Worm (Caenorhabditis elegans) whole organism, late embryonic: ENCODE measurements around the gene Y62E10A.20.

Source experiments
- C38D4.7 ChIP-seq: fragments of 200-800 bp; sonication (Bioruptor generic); optimal IDR thresholded peaks from 2 replicates; lab custom pipeline; 2018; ENCODE audit warnings: mild to moderate bottlenecking, missing genetic modification characterization, moderate library complexity, missing compliant biosample characterization
- F13H6.1 ChIP-seq: sonication (generic microtip); optimal IDR thresholded peaks from 2 replicates; lab custom pipeline; 2016; ENCODE audit warnings: missing genetic modification characterization, missing compliant biosample characterization
- K02D7.2 ChIP-seq: sonication (generic microtip); optimal IDR thresholded peaks from 2 replicates; lab custom pipeline; 2017; ENCODE audit warnings: mild to moderate bottlenecking, missing genetic modification characterization, missing compliant biosample characterization
- K09A11.1 ChIP-seq: sonication (generic microtip); optimal IDR thresholded peaks from 2 replicates; lab custom pipeline; 2017; ENCODE audit warnings: antibody characterized with exemption, mild to moderate bottlenecking, missing genetic modification characterization, missing compliant biosample characterization; ENCODE audit not compliant: insufficient read depth
- T23F11.4 ChIP-seq: fragments of 200-800 bp; sonication (Bioruptor generic); optimal IDR thresholded peaks from 2 replicates; lab custom pipeline; 2018; ENCODE audit warnings: mild to moderate bottlenecking, missing genetic modification characterization, missing compliant biosample characterization
- Y22D7AL.16 ChIP-seq: sonication (generic microtip); optimal IDR thresholded peaks from 2 replicates; lab custom pipeline; 2016; ENCODE audit warnings: missing genetic modification characterization, missing compliant biosample characterization
- ahr-1 ChIP-seq: sonication (generic microtip); optimal IDR thresholded peaks from 2 replicates; lab custom pipeline; 2016; ENCODE audit warnings: missing genetic modification characterization, missing compliant biosample characterization
- ama-1 ChIP-seq: fragments of 150-350 bp; optimal IDR thresholded peaks from 2 replicates; lab custom pipeline; 2014
- ceh-14 ChIP-seq: sonication (generic microtip); optimal IDR thresholded peaks from 2 replicates; lab custom pipeline; 2016; ENCODE audit warnings: missing genotype, missing genetic modification characterization, missing compliant biosample characterization
- ceh-18 ChIP-seq: sonication (generic microtip); optimal IDR thresholded peaks from 2 replicates; lab custom pipeline; 2016; ENCODE audit warnings: missing genetic modification characterization, missing compliant biosample characterization
- ceh-19 ChIP-seq: fragments of 200-800 bp; sonication (Bioruptor generic); optimal IDR thresholded peaks from 2 replicates; lab custom pipeline; 2018; ENCODE audit warnings: mild to moderate bottlenecking, missing genetic modification characterization, missing compliant biosample characterization
- ceh-2 ChIP-seq: sonication (generic microtip); optimal IDR thresholded peaks from 2 replicates; lab custom pipeline; 2016; ENCODE audit warnings: missing genotype, missing genetic modification characterization, missing compliant biosample characterization
- ceh-24 ChIP-seq: sonication (generic microtip); optimal IDR thresholded peaks from 2 replicates; lab custom pipeline; 2016; ENCODE audit warnings: mild to moderate bottlenecking, missing genetic modification characterization, missing compliant biosample characterization
- ceh-30 ChIP-seq: fragments of 150-350 bp; optimal IDR thresholded peaks from 2 replicates; lab custom pipeline; 2014; ENCODE audit warnings: missing biosample characterization, missing genetic modification characterization
- ceh-31 ChIP-seq: sonication (generic microtip); optimal IDR thresholded peaks from 2 replicates; lab custom pipeline; 2016; ENCODE audit warnings: missing genetic modification characterization, missing compliant biosample characterization
- ceh-48 ChIP-seq: sonication (generic microtip); optimal IDR thresholded peaks from 2 replicates; lab custom pipeline; 2016; ENCODE audit warnings: missing genetic modification characterization, inconsistent platforms, missing compliant biosample characterization
- ceh-6 ChIP-seq: fragments of 200-800 bp; sonication (Bioruptor generic); optimal IDR thresholded peaks from 2 replicates; lab custom pipeline; 2018; ENCODE audit warnings: mild to moderate bottlenecking, missing genetic modification characterization, missing compliant biosample characterization
- ceh-9 ChIP-seq: sonication (generic microtip); optimal IDR thresholded peaks from 2 replicates; lab custom pipeline; 2016; ENCODE audit warnings: mild to moderate bottlenecking, missing genetic modification characterization, inconsistent platforms, missing compliant biosample characterization
- che-1 ChIP-seq: sonication (generic microtip); optimal IDR thresholded peaks from 2 replicates; lab custom pipeline; 2016; ENCODE audit warnings: mild to moderate bottlenecking, missing genetic modification characterization, missing compliant biosample characterization
- dmd-4 ChIP-seq: sonication (generic microtip); optimal IDR thresholded peaks from 2 replicates; lab custom pipeline; 2016; ENCODE audit warnings: borderline replicate concordance, missing genetic modification characterization, missing compliant biosample characterization
- dve-1 ChIP-seq: sonication (generic microtip); optimal IDR thresholded peaks from 2 replicates; lab custom pipeline; 2017; ENCODE audit warnings: antibody characterized with exemption, mild to moderate bottlenecking, missing genetic modification characterization, missing compliant biosample characterization
- elt-2 ChIP-seq: sonication (generic microtip); optimal IDR thresholded peaks from 2 replicates; lab custom pipeline; 2016; ENCODE audit warnings: missing genetic modification reagents, missing genetic modification characterization, missing compliant biosample characterization
- elt-4 ChIP-seq: sonication (generic microtip); optimal IDR thresholded peaks from 2 replicates; lab custom pipeline; 2016; ENCODE audit warnings: missing genetic modification characterization, missing compliant biosample characterization
- eyg-1 ChIP-seq: sonication (generic microtip); optimal IDR thresholded peaks from 2 replicates; lab custom pipeline; 2016; ENCODE audit warnings: missing genotype, missing genetic modification characterization, missing compliant biosample characterization
- fkh-10 ChIP-seq: fragments of 150-350 bp; optimal IDR thresholded peaks from 2 replicates; lab custom pipeline; 2014; ENCODE audit warnings: missing biosample characterization, missing genetic modification reagents, missing genetic modification characterization
- gmeb-2 ChIP-seq: sonication (generic microtip); optimal IDR thresholded peaks from 2 replicates; lab custom pipeline; 2016; ENCODE audit warnings: missing genetic modification characterization, inconsistent platforms, missing compliant biosample characterization
- hlh-15 ChIP-seq: sonication (generic microtip); optimal IDR thresholded peaks from 2 replicates; lab custom pipeline; 2016; ENCODE audit warnings: missing genetic modification characterization, missing compliant biosample characterization
- hlh-30 ChIP-seq: sonication (generic microtip); optimal IDR thresholded peaks from 2 replicates; lab custom pipeline; 2017; ENCODE audit warnings: antibody characterized with exemption, missing genetic modification characterization, missing compliant biosample characterization; ENCODE audit not compliant: insufficient read depth
- hlh-6 ChIP-seq: sonication (generic microtip); optimal IDR thresholded peaks from 2 replicates; lab custom pipeline; 2016; ENCODE audit warnings: missing genotype, missing genetic modification characterization, missing compliant biosample characterization
- lim-6 ChIP-seq: sonication (generic microtip); optimal IDR thresholded peaks from 2 replicates; lab custom pipeline; 2016; ENCODE audit warnings: missing genetic modification characterization, missing compliant biosample characterization
- lin-11 ChIP-seq: fragments of 200-800 bp; sonication (Bioruptor generic); optimal IDR thresholded peaks from 2 replicates; lab custom pipeline; 2018; ENCODE audit warnings: mild to moderate bottlenecking, missing genetic modification characterization, missing compliant biosample characterization
- madf-2 ChIP-seq: sonication (generic microtip); optimal IDR thresholded peaks from 2 replicates; lab custom pipeline; 2017; ENCODE audit warnings: missing genetic modification characterization, missing compliant biosample characterization
- nhr-232 ChIP-seq: sonication (generic microtip); optimal IDR thresholded peaks from 2 replicates; lab custom pipeline; 2016; ENCODE audit warnings: missing genetic modification characterization, missing compliant biosample characterization
- npax-4 ChIP-seq: sonication (generic microtip); optimal IDR thresholded peaks from 2 replicates; lab custom pipeline; 2016; ENCODE audit warnings: missing genetic modification characterization, missing compliant biosample characterization
- pag-3 ChIP-seq: sonication (generic microtip); optimal IDR thresholded peaks from 2 replicates; lab custom pipeline; 2016; ENCODE audit warnings: missing compliant biosample characterization, missing genetic modification characterization, borderline replicate concordance
- pat-9 ChIP-seq: fragments of 200-800 bp; sonication (Bioruptor generic); optimal IDR thresholded peaks from 2 replicates; lab custom pipeline; 2018; ENCODE audit warnings: mild to moderate bottlenecking, missing genetic modification characterization, moderate library complexity, missing compliant biosample characterization
- pax-1 ChIP-seq: fragments of 150-350 bp; optimal IDR thresholded peaks from 2 replicates; lab custom pipeline; 2014; ENCODE audit warnings: missing biosample characterization, missing genetic modification characterization
- pha-2 ChIP-seq: sonication (generic microtip); optimal IDR thresholded peaks from 2 replicates; lab custom pipeline; 2017; ENCODE audit warnings: mild to moderate bottlenecking, missing genetic modification characterization, missing compliant biosample characterization
- pha-4 ChIP-seq: fragments of 150-350 bp; optimal IDR thresholded peaks from 2 replicates; lab custom pipeline; 2018; ENCODE audit warnings: missing biosample characterization, missing genetic modification reagents, missing genetic modification characterization
- pqm-1 ChIP-seq: sonication (generic microtip); optimal IDR thresholded peaks from 2 replicates; lab custom pipeline; 2016; ENCODE audit warnings: missing genetic modification characterization, missing compliant biosample characterization
- ref-2 ChIP-seq: sonication (generic microtip); optimal IDR thresholded peaks from 2 replicates; lab custom pipeline; 2016; ENCODE audit warnings: missing genetic modification characterization, missing compliant biosample characterization
- rnt-1 ChIP-seq: sonication (generic microtip); optimal IDR thresholded peaks from 2 replicates; lab custom pipeline; 2016; ENCODE audit warnings: missing genetic modification characterization, missing compliant biosample characterization
- sdc-2 ChIP-seq: sonication (generic microtip); optimal IDR thresholded peaks from 2 replicates; lab custom pipeline; 2016; ENCODE audit warnings: missing genotype, missing genetic modification characterization, missing compliant biosample characterization
- sox-2 ChIP-seq: fragments of 200-800 bp; sonication (Bioruptor generic); IDR thresholded peaks from 2 replicates; pipeline ENCODE4 v1.3.6; 2022; ENCODE audit warnings: missing genetic modification reagents, missing genetic modification characterization, missing compliant biosample characterization
- sox-4 ChIP-seq: sonication (generic microtip); optimal IDR thresholded peaks from 2 replicates; lab custom pipeline; 2017; ENCODE audit warnings: mild to moderate bottlenecking, missing genetic modification characterization, inconsistent platforms, missing compliant biosample characterization
- syd-9 ChIP-seq: sonication (generic microtip); optimal IDR thresholded peaks from 2 replicates; lab custom pipeline; 2016; ENCODE audit warnings: mild to moderate bottlenecking, missing genetic modification characterization, moderate library complexity, missing compliant biosample characterization
- tbx-2 ChIP-seq: sonication (generic microtip); optimal IDR thresholded peaks from 2 replicates; lab custom pipeline; 2016; ENCODE audit warnings: missing genetic modification characterization, missing compliant biosample characterization
- tbx-7 ChIP-seq: sonication (generic microtip); optimal IDR thresholded peaks from 2 replicates; lab custom pipeline; 2016; ENCODE audit warnings: missing genotype, missing genetic modification characterization, missing compliant biosample characterization
- ttx-3 ChIP-seq: sonication (generic microtip); optimal IDR thresholded peaks from 2 replicates; lab custom pipeline; 2016; ENCODE audit warnings: missing genetic modification reagents, missing genetic modification characterization, missing compliant biosample characterization
- unc-3 ChIP-seq, 2 experiments: fragments of 200-800 bp in 1 of 2; sonication (Bioruptor generic) in 1 of 2; sonication (generic microtip) in 1 of 2; conservative IDR thresholded peaks in 1 of 2; optimal IDR thresholded peaks in 1 of 2; 2 replicates each; pipeline versions ENCODE4 v1.3.6 to Lab custom; 2016 to 2022; ENCODE audit warnings: missing compliant biosample characterization in 2 of 2, missing genetic modification characterization in 2 of 2, missing genetic modification reagents in 1 of 2
- unc-55 ChIP-seq: sonication (generic microtip); optimal IDR thresholded peaks from 2 replicates; lab custom pipeline; 2017; ENCODE audit warnings: missing biosample characterization, missing genetic modification reagents, missing genetic modification characterization
- zip-5 ChIP-seq: sonication (generic microtip); optimal IDR thresholded peaks from 2 replicates; lab custom pipeline; 2016; ENCODE audit warnings: missing genetic modification characterization, missing compliant biosample characterization
- ztf-16 ChIP-seq: sonication (generic microtip); optimal IDR thresholded peaks from 2 replicates; lab custom pipeline; 2017; ENCODE audit warnings: missing genetic modification characterization, missing compliant biosample characterization

The Y62E10A.20 gene

DNA sequence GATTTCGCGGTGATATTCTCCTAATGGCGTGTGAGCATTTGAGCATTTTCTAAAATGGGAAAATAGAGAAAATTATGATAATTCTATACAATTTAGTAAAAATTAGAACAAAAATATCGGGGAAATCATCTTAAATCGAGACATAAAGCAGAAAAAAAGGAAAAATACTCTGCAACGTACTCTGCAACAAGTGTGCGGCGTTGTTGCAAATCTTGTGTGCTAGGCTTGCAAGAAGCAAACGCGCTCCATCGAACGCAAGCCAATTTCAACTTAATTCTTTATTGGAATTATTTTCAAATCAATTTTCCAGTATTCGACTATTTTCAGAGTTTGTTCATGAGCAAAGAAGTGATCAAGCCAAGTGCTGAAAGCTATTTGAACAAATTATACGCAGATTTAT, at the start of gene Y62E10A.20, which contains the start of the genes Y62E10A.23 and mdt-9:
Y62E10A.20 (minus strand) TSS at position 49 of the 400 bp plus-strand sequence.
Y62E10A.23 (plus strand) TSS at position 282 of the 400 bp plus-strand sequence.
mdt-9 (plus strand) TSS at position 338 of the 400 bp plus-strand sequence.
- TF ChIP-seq dmd-4 (tag; lab: Kevin White, UChicago) (no peak), nhr-232 (tag; lab: Kevin White, UChicago) (no peak), rnt-1 (tag; lab: Kevin White, UChicago) (peak; percentile 45), ahr-1 (peak; percentile 36), tbx-7 (peak; percentile 10), ama-1 (lab: Kevin White, UChicago) (no peak), npax-4 (peak; percentile 35), dve-1 (tag; lab: Kevin White, UChicago) (peak; percentile 64), ceh-19 (GFP tag; lab: Kevin White, UChicago) (peak; percentile 70), unc-55 (GFP tag; lab: Kevin White, UChicago) (peak; percentile 4), ceh-6 (peak; percentile 58), ceh-9 (tag; lab: Kevin White, UChicago) (no peak), fkh-10 (GFP tag; lab: Kevin White, UChicago) (no peak), ceh-24 (tag; lab: Kevin White, UChicago) (peak; percentile 14), pax-1 (peak; percentile 24), pqm-1 (tag; lab: Kevin White, UChicago) (no peak), sox-4 (tag; lab: Kevin White, UChicago) (peak; percentile 59), ref-2 (tag; lab: Kevin White, UChicago) (peak; percentile 77), K02D7.2 (tag; lab: Kevin White, UChicago) (peak; percentile 52), elt-4 (tag; lab: Kevin White, UChicago) (no peak), syd-9 (tag; lab: Kevin White, UChicago) (peak; percentile 47), ceh-30 (tag; lab: Kevin White, UChicago) (no peak), T23F11.4 (GFP tag; lab: Kevin White, UChicago) (peak; percentile 66), hlh-15 (tag; lab: Kevin White, UChicago) (peak; percentile 49), hlh-30 (tag; lab: Kevin White, UChicago) (peak; percentile 2), eyg-1 (peak; percentile 27), C38D4.7 (peak; percentile 57), hlh-6 (tag; lab: Kevin White, UChicago) (no peak), ceh-31 (peak; percentile 87), pag-3 (tag; lab: Kevin White, UChicago) (no peak), Y22D7AL.16 (tag; lab: Kevin White, UChicago) (no peak), pat-9 (peak; percentile 67), F13H6.1 (tag; lab: Kevin White, UChicago) (peak; percentile 28), ceh-48 (tag; lab: Kevin White, UChicago) (peak; percentile 65), tbx-2 (tag; lab: Kevin White, UChicago) (peak; percentile 67), lin-11 (tag; lab: Kevin White, UChicago) (peak; percentile 33), sdc-2 (tag; lab: Kevin White, UChicago) (no peak), gmeb-2 (tag; lab: Kevin White, UChicago) (peak; percentile 49), ceh-18 (tag; lab: Kevin White, UChicago) (peak; percentile 46), che-1 (tag; lab: Kevin White, UChicago) (peak; percentile 42), lim-6 (tag; lab: Kevin White, UChicago) (no peak), pha-4 (no peak), unc-3 (GFP tag; conservative IDR thresholded peaks at IDR 0.05; lab: Robert Waterston, UW) (peak; percentile 70; the same call in 1 of the 2 replicates), unc-3 (tag; optimal IDR thresholded peaks at IDR 0.05; lab: Kevin White, UChicago) (peak; percentile 68), zip-5 (tag; lab: Kevin White, UChicago) (peak; percentile 33), ztf-16 (tag; lab: Kevin White, UChicago) (peak; percentile 61), pha-2 (peak; percentile 54), K09A11.1 (peak; percentile 77), ceh-14 (peak; percentile 88), sox-2 (peak; percentile 15; the same call in 1 of the 2 replicates), madf-2 (peak; percentile 40), ttx-3 (tag; lab: Kevin White, UChicago) (peak; percentile 63), ceh-2 (tag; lab: Kevin White, UChicago) (peak; percentile 39), elt-2 (tag; lab: Kevin White, UChicago) (peak; percentile 80)
